Fruit fly (Drosophila melanogaster) whole organism, embryonic: ENCODE data around the gene CG42449.

Experiments
- Bgb ChIP-seq: fragments of 200-800 bp; sonication (Bioruptor generic); IDR thresholded peaks from 2 replicates; pipeline ENCODE4 v1.3.6; 2022; ENCODE audit warnings: missing biosample characterization, missing genetic modification characterization; ENCODE audit not compliant: partially characterized antibody
- Bteb2 ChIP-seq: fragments of 200-800 bp; sonication (Bioruptor generic); optimal IDR thresholded peaks from 2 replicates; lab custom pipeline; 2016; ENCODE audit warnings: missing biosample characterization, missing genetic modification characterization
- CG10147 ChIP-seq: fragments of 200-800 bp; sonication (Bioruptor generic); optimal IDR thresholded peaks from 2 replicates; lab custom pipeline; 2019; ENCODE audit warnings: missing biosample characterization, mild to moderate bottlenecking, missing genetic modification characterization, moderate library complexity
- CG10431 ChIP-seq: fragments of 200-800 bp; sonication (Bioruptor generic); optimal IDR thresholded peaks from 3 replicates; lab custom pipeline; 2018; ENCODE audit warnings: missing biosample characterization, mild to moderate bottlenecking, missing genetic modification characterization
- CG10462 ChIP-seq: fragments of 200-800 bp; sonication (Bioruptor generic); optimal IDR thresholded peaks from 2 replicates; lab custom pipeline; 2016; ENCODE audit warnings: missing biosample characterization, missing genetic modification characterization
- CG10654 ChIP-seq: fragments of 200-800 bp; sonication (Bioruptor generic); optimal IDR thresholded peaks from 2 replicates; lab custom pipeline; 2016; ENCODE audit warnings: missing biosample characterization, missing genetic modification characterization
- CG12236 ChIP-seq: fragments of 200-800 bp; sonication (Bioruptor generic); optimal IDR thresholded peaks from 2 replicates; lab custom pipeline; 2016; ENCODE audit warnings: missing biosample characterization, missing genetic modification characterization
- CG12744 ChIP-seq: fragments of 200-800 bp; sonication (Bioruptor generic); optimal IDR thresholded peaks from 2 replicates; lab custom pipeline; 2016; ENCODE audit warnings: missing biosample characterization, missing genetic modification characterization
- CG14014 ChIP-seq: fragments of 200-800 bp; sonication (Bioruptor generic); IDR thresholded peaks from 2 replicates; pipeline ENCODE4 v1.3.6; 2022; ENCODE audit warnings: missing biosample characterization, missing genetic modification characterization
- CG1529 ChIP-seq: fragments of 200-800 bp; sonication (Bioruptor generic); optimal IDR thresholded peaks from 3 replicates; lab custom pipeline; 2018; ENCODE audit warnings: missing biosample characterization, missing genetic modification characterization
- CG15514 ChIP-seq: fragments of 200-800 bp; sonication (Bioruptor generic); optimal IDR thresholded peaks from 3 replicates; lab custom pipeline; 2017; ENCODE audit warnings: missing biosample characterization, missing genetic modification characterization, mild to moderate bottlenecking, moderate library complexity, missing genetic modification reagents
- CG15601 ChIP-seq: fragments of 200-800 bp; sonication (Bioruptor generic); optimal IDR thresholded peaks from 3 replicates; lab custom pipeline; 2019; ENCODE audit warnings: missing biosample characterization, mild to moderate bottlenecking, missing genetic modification characterization, moderate library complexity
- CG17361 ChIP-seq: fragments of 200-800 bp; sonication (Bioruptor generic); IDR thresholded peaks from 3 replicates; pipeline ENCODE4 v1.3.6; 2022; ENCODE audit warnings: missing biosample characterization, missing genetic modification characterization
- CG17385 ChIP-seq: fragments of 200-800 bp; sonication (Bioruptor generic); optimal IDR thresholded peaks from 3 replicates; lab custom pipeline; 2018; ENCODE audit warnings: missing biosample characterization, mild to moderate bottlenecking, missing genetic modification characterization
- CG17829 ChIP-seq: fragments of 200-800 bp; optimal IDR thresholded peaks from 2 replicates; lab custom pipeline; 2019; ENCODE audit warnings: missing biosample characterization, mild to moderate bottlenecking, missing genetic modification characterization, moderate library complexity
- CG17912 ChIP-seq: fragments of 200-800 bp; sonication (Bioruptor generic); optimal IDR thresholded peaks from 2 replicates; lab custom pipeline; 2018; ENCODE audit warnings: missing biosample characterization, mild to moderate bottlenecking, missing genetic modification characterization
- CG31441 ChIP-seq: fragments of 200-800 bp; sonication (Bioruptor generic); IDR thresholded peaks from 2 replicates; pipeline ENCODE4 v1.3.6; 2022; ENCODE audit warnings: missing biosample characterization, missing genetic modification characterization
- CG3838 ChIP-seq: fragments of 200-800 bp; sonication (Bioruptor generic); optimal IDR thresholded peaks from 3 replicates; lab custom pipeline; 2016; ENCODE audit warnings: missing biosample characterization, missing genetic modification characterization
- CG3995 ChIP-seq: fragments of 200-800 bp; sonication (Bioruptor generic); optimal IDR thresholded peaks from 3 replicates; lab custom pipeline; 2016; ENCODE audit warnings: missing biosample characterization, missing genetic modification characterization
- CG4730 ChIP-seq: fragments of 200-800 bp; sonication (Bioruptor generic); IDR thresholded peaks from 2 replicates; pipeline ENCODE4 v1.3.6; 2022; ENCODE audit warnings: missing biosample characterization, missing genetic modification characterization
- CG5180 ChIP-seq: fragments of 200-800 bp; sonication (Bioruptor generic); optimal IDR thresholded peaks from 3 replicates; lab custom pipeline; 2017; ENCODE audit warnings: missing biosample characterization, missing genetic modification characterization, mild to moderate bottlenecking, moderate library complexity, missing genetic modification reagents
- CG6654 ChIP-seq: fragments of 200-800 bp; sonication (Bioruptor generic); optimal IDR thresholded peaks from 2 replicates; lab custom pipeline; 2017; ENCODE audit warnings: missing biosample characterization, mild to moderate bottlenecking, missing genetic modification characterization
- CG7928 ChIP-seq: fragments of 200-800 bp; sonication (Bioruptor generic); optimal IDR thresholded peaks from 2 replicates; lab custom pipeline; 2017; ENCODE audit warnings: missing biosample characterization, mild to moderate bottlenecking, missing genetic modification characterization
- CoRest ChIP-seq: fragments of 200-800 bp; sonication (Bioruptor generic); optimal IDR thresholded peaks from 3 replicates; lab custom pipeline; 2018; ENCODE audit warnings: missing biosample characterization, mild to moderate bottlenecking, missing genetic modification characterization, moderate library complexity
- D19B ChIP-seq: fragments of 200-800 bp; sonication (Bioruptor generic); optimal IDR thresholded peaks from 2 replicates; lab custom pipeline; 2017; ENCODE audit warnings: missing biosample characterization, mild to moderate bottlenecking, missing genetic modification characterization
- Ets65A ChIP-seq: fragments of 200-800 bp; sonication (Bioruptor generic); peaks from one replicate; lab custom pipeline; 2016; ENCODE audit warnings: missing biosample characterization, missing genetic modification characterization
- Ets97D ChIP-seq: fragments of 200-800 bp; sonication (Bioruptor generic); optimal IDR thresholded peaks from 3 replicates; lab custom pipeline; 2016; ENCODE audit warnings: missing biosample characterization, missing genetic modification characterization
- Hey ChIP-seq: fragments of 200-800 bp; sonication (Bioruptor generic); optimal IDR thresholded peaks from 3 replicates; lab custom pipeline; 2018; ENCODE audit warnings: missing biosample characterization, mild to moderate bottlenecking, missing genetic modification characterization
- Hmr ChIP-seq: fragments of 200-800 bp; sonication (Bioruptor generic); optimal IDR thresholded peaks from 3 replicates; lab custom pipeline; 2017; ENCODE audit warnings: mild to moderate bottlenecking, missing biosample characterization, missing genetic modification reagents, missing genetic modification characterization
- Lpt ChIP-seq: fragments of >200 bp; optimal IDR thresholded peaks from 2 replicates; lab custom pipeline; 2018; ENCODE audit warnings: missing biosample characterization, missing genetic modification characterization
- Mrtf ChIP-seq: fragments of 200-800 bp; sonication (Bioruptor generic); IDR thresholded peaks from 3 replicates; pipeline ENCODE4 v1.3.6; 2022; ENCODE audit warnings: missing biosample characterization, missing genetic modification characterization
- Ptx1 ChIP-seq: fragments of 200-800 bp; sonication (Bioruptor generic); IDR thresholded peaks from 2 replicates; pipeline ENCODE4 v1.3.6; 2022; ENCODE audit warnings: missing biosample characterization, missing genetic modification characterization
- Sox102F ChIP-seq: fragments of 200-800 bp; sonication (Bioruptor generic); optimal IDR thresholded peaks from 2 replicates; lab custom pipeline; 2018; ENCODE audit warnings: missing biosample characterization, mild to moderate bottlenecking, missing genetic modification characterization, moderate library complexity
- YL-1 ChIP-seq: fragments of 200-800 bp; sonication (Bioruptor generic); optimal IDR thresholded peaks from 3 replicates; lab custom pipeline; 2017; ENCODE audit warnings: missing biosample characterization, mild to moderate bottlenecking, missing genetic modification characterization
- ase ChIP-seq: fragments of 200-800 bp; sonication (Bioruptor generic); IDR thresholded peaks from 3 replicates; pipeline ENCODE4 v1.3.6; 2022; ENCODE audit warnings: missing biosample characterization, missing genetic modification characterization
- bsh ChIP-seq, 2 experiments: fragments of 200-800 bp; sonication (Bioruptor generic); optimal IDR thresholded peaks; 2 replicates each; lab custom pipeline; 2017 to 2018; ENCODE audit warnings: mild to moderate bottlenecking in 2 of 2, missing biosample characterization in 2 of 2, missing genetic modification characterization in 2 of 2, moderate library complexity in 1 of 2
- fd3F ChIP-seq: fragments of 200-800 bp; sonication (Bioruptor generic); optimal IDR thresholded peaks from 2 replicates; lab custom pipeline; 2018; ENCODE audit warnings: missing biosample characterization, mild to moderate bottlenecking, missing genetic modification characterization, moderate library complexity
- lbe ChIP-seq: fragments of 200-800 bp; sonication (Bioruptor generic); optimal IDR thresholded peaks from 2 replicates; lab custom pipeline; 2016; ENCODE audit warnings: missing biosample characterization, mild to moderate bottlenecking, missing genetic modification characterization
- mirr ChIP-seq: fragments of 200-800 bp; sonication (Bioruptor generic); optimal IDR thresholded peaks from 3 replicates; lab custom pipeline; 2018; ENCODE audit warnings: missing biosample characterization, mild to moderate bottlenecking, missing genetic modification characterization
- nom ChIP-seq: fragments of 200-800 bp; sonication (Bioruptor generic); optimal IDR thresholded peaks from 2 replicates; lab custom pipeline; 2017; ENCODE audit warnings: missing biosample characterization, missing genetic modification characterization, mild to moderate bottlenecking, moderate library complexity, missing genetic modification reagents
- oc ChIP-seq: fragments of 200-800 bp; sonication (Bioruptor generic); optimal IDR thresholded peaks from 2 replicates; lab custom pipeline; 2018; ENCODE audit warnings: missing biosample characterization, mild to moderate bottlenecking, missing genetic modification characterization, moderate library complexity
- onecut ChIP-seq: fragments of 200-800 bp; sonication (Bioruptor generic); IDR thresholded peaks from 2 replicates; pipeline ENCODE4 v1.3.6; 2022; ENCODE audit warnings: missing biosample characterization, missing genetic modification characterization
- scrt ChIP-seq: fragments of 200-800 bp; sonication (Bioruptor generic); optimal IDR thresholded peaks from 2 replicates; lab custom pipeline; 2018; ENCODE audit warnings: missing biosample characterization, mild to moderate bottlenecking, missing genetic modification characterization, moderate library complexity
- slbo ChIP-seq: fragments of 200-800 bp; sonication (Bioruptor generic); IDR thresholded peaks from 2 replicates; pipeline ENCODE4 v1.3.6; 2022; ENCODE audit warnings: missing biosample characterization, missing genetic modification characterization
- slp2 ChIP-seq: fragments of 200-800 bp; sonication (Bioruptor generic); optimal IDR thresholded peaks from 2 replicates; lab custom pipeline; 2016; ENCODE audit warnings: missing biosample characterization, missing genetic modification characterization
- tna ChIP-seq: fragments of 200-800 bp; sonication (Bioruptor generic); IDR thresholded peaks from 2 replicates; pipeline ENCODE4 v1.3.6; 2022; ENCODE audit warnings: missing biosample characterization, missing genetic modification characterization; ENCODE audit not compliant: partially characterized antibody
- toy ChIP-seq: fragments of 200-800 bp; sonication (Bioruptor generic); IDR thresholded peaks from 2 replicates; pipeline ENCODE4 v1.3.6; 2022; ENCODE audit warnings: missing biosample characterization, missing genetic modification characterization
- twi ChIP-seq: fragments of 200-800 bp; optimal IDR thresholded peaks from 2 replicates; lab custom pipeline; 2019; ENCODE audit warnings: missing biosample characterization, mild to moderate bottlenecking, missing genetic modification characterization, moderate library complexity
- zen2 ChIP-seq: fragments of 200-800 bp; sonication (Bioruptor generic); IDR thresholded peaks from 3 replicates; pipeline ENCODE4 v1.3.6; 2022; ENCODE audit warnings: missing biosample characterization, missing genetic modification characterization; ENCODE audit not compliant: partially characterized antibody

Gene CG42449

dm6 chrX:5679079-5679932 is 3.7 kb upstream of the CG42449 start (continued):
- TF ChIP-seq slbo (GFP tag; lab: Robert Waterston, UW) = no peak
- peak; percentile 6 for TF ChIP-seq CG15514 (GFP tag; lab: Kevin White, UChicago)
- TF ChIP-seq lbe (GFP tag; lab: Kevin White, UChicago) = peak; percentile 32
- TF ChIP-seq Bgb (GFP tag; lab: Robert Waterston, UW) = no peak
- TF ChIP-seq onecut (GFP tag; lab: Robert Waterston, UW) = no peak
- no peak for TF ChIP-seq CG17912
- no peak for TF ChIP-seq Bteb2
- TF ChIP-seq D19B (GFP tag; lab: Kevin White, UChicago) = no peak
- TF ChIP-seq CoRest (tag; lab: Kevin White, UChicago) = peak; percentile 31
- TF ChIP-seq ase (GFP tag; lab: Robert Waterston, UW) = no peak
- TF ChIP-seq Lpt (GFP tag; lab: Kevin White, UChicago) = no peak
- no peak for TF ChIP-seq CG10462
- TF ChIP-seq CG12236 (GFP tag; lab: Kevin White, UChicago) = no peak
- peak; percentile 57 for TF ChIP-seq Sox102F (GFP tag; lab: Kevin White, UChicago)
- peak in 1 of 2 experiments; percentile 72 for TF ChIP-seq bsh (GFP tag; optimal IDR thresholded peaks at IDR 0.05; lab: Kevin White, UChicago)
- TF ChIP-seq tna (GFP tag; lab: Robert Waterston, UW) = no peak
- TF ChIP-seq CG14014 = no peak
- peak; percentile 34 for TF ChIP-seq CG10431 (GFP tag; lab: Kevin White, UChicago)
- TF ChIP-seq CG1529 = peak; percentile 67
- TF ChIP-seq CG6654 = peak; percentile 15
- peak; percentile 43 for TF ChIP-seq CG15601 (tag; lab: Kevin White, UChicago)
- TF ChIP-seq Ets65A = peak; percentile 8
- TF ChIP-seq slp2 (GFP tag; lab: Kevin White, UChicago) = peak; percentile 27
- TF ChIP-seq scrt = no peak
- no peak for TF ChIP-seq fd3F
- no peak for TF ChIP-seq zen2 (GFP tag; lab: Robert Waterston, UW)
- peak; percentile 60 for TF ChIP-seq CG17829 (tag; lab: Kevin White, UChicago)
- no peak for TF ChIP-seq twi (tag; lab: Kevin White, UChicago)
- TF ChIP-seq Mrtf (GFP tag; lab: Robert Waterston, UW) = no peak
- TF ChIP-seq CG4730 (GFP tag; lab: Robert Waterston, UW) = 0 out of 2 replicates have a peak, but pooled peaks have one; percentile 10
- TF ChIP-seq oc (tag; lab: Kevin White, UChicago) = no peak
- TF ChIP-seq toy (GFP tag; lab: Robert Waterston, UW) = no peak
- TF ChIP-seq CG31441 (GFP tag; lab: Robert Waterston, UW) = no peak; the same call in 1 of the 2 replicates
- TF ChIP-seq CG12744 = no peak
- no peak for TF ChIP-seq CG3995 (GFP tag; lab: Kevin White, UChicago)
- TF ChIP-seq Ets97D = no peak
- TF ChIP-seq CG7928 (GFP tag; lab: Kevin White, UChicago) = no peak
- no peak for TF ChIP-seq Hmr
- TF ChIP-seq CG5180 (GFP tag; lab: Kevin White, UChicago) = no peak
- TF ChIP-seq Ptx1 (GFP tag; lab: Robert Waterston, UW) = no peak; the same call in 1 of the 2 replicates
- no peak for TF ChIP-seq mirr (GFP tag; lab: Kevin White, UChicago)
- no peak for TF ChIP-seq Hey (tag; lab: Kevin White, UChicago)
- TF ChIP-seq CG10147 (GFP tag; lab: Kevin White, UChicago) = no peak
- no peak for TF ChIP-seq YL-1 (GFP tag; lab: Kevin White, UChicago)
- 0 out of 3 replicates have a peak, but pooled peaks have one; percentile 50 for TF ChIP-seq CG17361 (GFP tag; lab: Robert Waterston, UW)
- TF ChIP-seq nom (GFP tag; lab: Kevin White, UChicago) = peak; percentile 6
- peak; percentile 33 for TF ChIP-seq CG10654
- TF ChIP-seq CG17385 = peak; percentile 28
- no peak for TF ChIP-seq CG3838
